Worm (Caenorhabditis elegans) whole organism, L3 larva: ENCODE results near the gene hlh-4.

Experiments used
- ama-1 ChIP-seq: fragments of 150-350 bp; optimal IDR thresholded peaks from 2 replicates; lab custom pipeline; 2018
- ceh-16 ChIP-seq: sonication (generic microtip); optimal IDR thresholded peaks from 2 replicates; lab custom pipeline; 2017; ENCODE audit warnings: missing biosample characterization, missing genetic modification characterization
- egl-27 ChIP-seq: sonication (generic microtip); optimal IDR thresholded peaks from 4 replicates; lab custom pipeline; 2017; ENCODE audit warnings: missing biosample characterization, missing genetic modification reagents, missing genetic modification characterization
- elt-1 ChIP-seq: fragments of 150-350 bp; optimal IDR thresholded peaks from 2 replicates; lab custom pipeline; 2014; ENCODE audit warnings: missing biosample characterization, missing genetic modification characterization
- elt-3 ChIP-seq, 3 experiments: fragments of 150-350 bp in 1 of 3; sonication (generic microtip) in 2 of 3; optimal IDR thresholded peaks; 2 replicates in 2 of 3; 4 replicates in 1 of 3; lab custom pipeline; 2014 to 2017; ENCODE audit warnings: missing biosample characterization in 3 of 3, missing genetic modification characterization in 3 of 3
- fkh-10 ChIP-seq: sonication (generic microtip); optimal IDR thresholded peaks from 2 replicates; lab custom pipeline; 2017; ENCODE audit warnings: missing biosample characterization, missing genetic modification reagents, missing genetic modification characterization
- nhr-28 ChIP-seq: fragments of 150-350 bp; optimal IDR thresholded peaks from 2 replicates; lab custom pipeline; 2014; ENCODE audit warnings: missing biosample characterization, missing genetic modification characterization
- nhr-76 ChIP-seq: fragments of 150-350 bp; sonication (generic microtip); optimal IDR thresholded peaks from 5 replicates; lab custom pipeline; 2014; ENCODE audit warnings: missing biosample characterization, missing genetic modification characterization
- pha-4 ChIP-seq: fragments of 150-350 bp; optimal IDR thresholded peaks from 2 replicates; lab custom pipeline; 2014; ENCODE audit warnings: missing biosample characterization, missing genetic modification reagents, missing genetic modification characterization

- TF ChIP-seq ama-1 (lab: Kevin White, UChicago) (peak; percentile 96), nhr-28 (tag; lab: Kevin White, UChicago) (no peak), elt-1 (tag; lab: Kevin White, UChicago) (no peak), egl-27 (tag; lab: Kevin White, UChicago) (no peak), elt-3 (tag; optimal IDR thresholded peaks at IDR 0.05; lab: Kevin White, UChicago) (no peak), fkh-10 (no peak), nhr-76 (tag; lab: Kevin White, UChicago) (no peak), pha-4 (tag; lab: Kevin White, UChicago) (peak; percentile 44), ceh-16 (no peak)
Measured at ce11 chrIII:9717243-9717642, 21.6 kb downstream of the hlh-4 start.
